Worm (Caenorhabditis elegans) whole organism, midembryonic: ENCODE results near the gene myo-6.

Experiments
- T22C8.4 ChIP-seq: fragments of 200-800 bp; sonication (Bioruptor generic); IDR thresholded peaks from 2 replicates; pipeline ENCODE4 v1.3.6; 2022; ENCODE audit warnings: missing genetic modification characterization, missing compliant biosample characterization
- cog-1 ChIP-seq: sonication (generic microtip); optimal IDR thresholded peaks from 2 replicates; lab custom pipeline; 2016; ENCODE audit warnings: missing genetic modification characterization, missing compliant biosample characterization
- flt-1 ChIP-seq: fragments of 200-800 bp; sonication (Bioruptor generic); IDR thresholded peaks from 2 replicates; pipeline ENCODE4 v1.3.6; 2022; ENCODE audit warnings: missing genetic modification characterization, missing compliant biosample characterization
- klf-2 ChIP-seq: fragments of 200-800 bp; sonication (Bioruptor generic); conservative IDR thresholded peaks from 2 replicates; pipeline ENCODE4 v1.3.6; 2022; ENCODE audit warnings: missing genetic modification reagents, missing genetic modification characterization, missing compliant biosample characterization
- med-1 ChIP-seq: sonication (generic microtip); optimal IDR thresholded peaks from 2 replicates; lab custom pipeline; 2017; ENCODE audit warnings: missing genetic modification characterization, mild to moderate bottlenecking, missing compliant biosample characterization, antibody characterized with exemption, missing genetic modification reagents; ENCODE audit not compliant: insufficient read depth
- ref-1 ChIP-seq: fragments of 200-800 bp; sonication (Bioruptor generic); conservative IDR thresholded peaks from 2 replicates; pipeline ENCODE4 v1.3.6; 2022; ENCODE audit warnings: missing genetic modification reagents, missing genetic modification characterization, missing compliant biosample characterization
- tab-1 ChIP-seq: fragments of 200-800 bp; sonication (Bioruptor generic); IDR thresholded peaks from 2 replicates; pipeline ENCODE4 v1.3.6; 2022; ENCODE audit warnings: missing genetic modification characterization, missing compliant biosample characterization
- ztf-23 ChIP-seq: fragments of 200-800 bp; sonication (Bioruptor generic); IDR thresholded peaks from 2 replicates; pipeline ENCODE4 v1.3.6; 2022; ENCODE audit warnings: missing genetic modification reagents, missing genetic modification characterization, missing compliant biosample characterization
- ztf-29 ChIP-seq: fragments of 200-800 bp; sonication (Bioruptor generic); IDR thresholded peaks from 2 replicates; pipeline ENCODE4 v1.3.6; 2022; ENCODE audit warnings: missing genetic modification reagents, missing genetic modification characterization, missing compliant biosample characterization

The myo-6 gene

ce11 chrIII:13462138-13462634, 52.6 kb downstream of the myo-6 start, which contains the start of the genes abcf-2 and T27E9.2:
TSS of gene abcf-2 (minus strand) at chrIII:13462238.
TSS of gene T27E9.2 (minus strand) at chrIII:13462584.
- TF ChIP-seq ztf-23 (GFP tag; lab: Robert Waterston, UW) (no peak), klf-2 (no peak)

- TF ChIP-seq cog-1 (tag; lab: Kevin White, UChicago) = no peak
- TF ChIP-seq ztf-23 (GFP tag; lab: Robert Waterston, UW) = peak; percentile 85
- TF ChIP-seq ztf-29 = 0 out of 2 replicates have a peak, but pooled peaks have one; percentile 28
- TF ChIP-seq flt-1 (GFP tag; lab: Robert Waterston, UW) = peak; percentile 85
- TF ChIP-seq tab-1 (GFP tag; lab: Robert Waterston, UW) = no peak
- peak; percentile 39 for TF ChIP-seq T22C8.4 (GFP tag; lab: Robert Waterston, UW)
- peak; percentile 58; the same call in 1 of the 2 replicates for TF ChIP-seq klf-2
Observed at ce11 chrIII:13462965-13463783, 53.6 kb downstream of the myo-6 start, which contains the start of gene ant-1.1. TSS of gene ant-1.1 (plus strand) at chrIII:13463163.

ce11 chrIII:13464493-13465362, 55.1 kb downstream of the myo-6 start, which contains the start of gene kel-3:
TSS of gene kel-3 (plus strand) at chrIII:13464820.
- TF ChIP-seq ref-1 = no peak
- TF ChIP-seq ztf-29 = no peak
- TF ChIP-seq cog-1 (tag; lab: Kevin White, UChicago) = no peak
- TF ChIP-seq flt-1 (GFP tag; lab: Robert Waterston, UW) = no peak
- TF ChIP-seq med-1 (GFP tag; lab: Kevin White, UChicago) = no peak
- TF ChIP-seq T22C8.4 (GFP tag; lab: Robert Waterston, UW) = no peak
- TF ChIP-seq ztf-23 (GFP tag; lab: Robert Waterston, UW) = no peak
- TF ChIP-seq klf-2 = no peak
- no peak for TF ChIP-seq tab-1 (GFP tag; lab: Robert Waterston, UW)

DNA sequence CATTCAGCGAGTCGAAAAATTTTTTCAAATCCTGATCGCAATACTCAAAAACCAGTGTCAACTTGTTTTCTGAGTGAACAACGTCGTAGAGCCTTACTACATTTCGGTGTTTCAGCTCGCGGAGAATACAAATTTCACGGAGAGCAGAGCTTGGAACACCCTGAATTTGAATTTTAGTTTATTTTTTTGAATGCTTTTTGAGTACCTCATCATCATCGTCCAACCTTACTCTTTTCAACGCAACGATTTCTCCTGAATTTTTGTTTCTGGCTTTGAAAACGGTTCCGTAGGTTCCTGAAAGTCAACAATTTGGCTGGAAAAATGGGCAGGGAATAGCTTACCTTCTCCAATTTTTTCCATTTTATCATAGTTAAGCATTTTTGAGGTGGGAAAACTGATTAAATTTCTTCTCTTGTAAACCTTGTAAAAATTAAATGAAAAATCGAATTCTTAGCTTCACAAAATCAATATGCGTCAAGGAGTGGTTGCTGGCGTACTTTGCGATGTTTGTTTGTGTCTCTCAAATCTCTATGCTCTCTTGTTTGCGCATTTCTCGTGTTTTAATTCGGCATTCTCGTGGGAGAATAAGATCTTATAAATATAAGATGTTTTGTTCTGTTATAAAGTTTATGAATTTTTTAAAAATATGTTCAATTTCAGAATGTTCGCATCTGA, 56.5 kb downstream of the myo-6 start, which contains the start of gene cdk-5:
TSS of gene cdk-5 (minus strand) at position 425 of the 675 bp plus-strand sequence.
- TF ChIP-seq ztf-23 (GFP tag; lab: Robert Waterston, UW) (0 out of 2 replicates have a peak, but pooled peaks have one; percentile 6), klf-2 (no peak)

DNA sequence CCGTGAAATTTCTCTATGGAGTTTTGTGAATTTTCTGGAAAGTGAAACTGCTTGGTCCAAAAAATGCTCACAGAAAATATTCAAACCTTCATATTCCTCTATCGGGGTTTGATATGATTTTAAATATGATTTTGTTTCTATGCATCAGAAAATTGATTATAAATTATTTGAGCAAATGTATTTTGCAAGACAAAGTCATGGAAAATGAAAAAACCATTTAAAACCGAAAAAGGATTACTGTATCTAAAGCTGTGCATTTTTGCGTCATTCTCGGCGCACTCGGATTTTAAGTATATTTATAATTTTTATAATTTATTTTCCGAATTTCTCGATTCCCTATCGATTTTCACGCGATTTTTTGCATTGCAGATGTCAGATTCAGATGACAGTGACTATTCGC, 61.9 kb downstream of the myo-6 start, which contains the start of gene pssy-2:
TSS of gene pssy-2 (plus strand) at position 301 of the 400 bp plus-strand sequence.
- TF ChIP-seq ztf-29 (no peak), tab-1 (GFP tag; lab: Robert Waterston, UW) (no peak), klf-2 (no peak), med-1 (GFP tag; lab: Kevin White, UChicago) (no peak), flt-1 (GFP tag; lab: Robert Waterston, UW) (no peak), T22C8.4 (GFP tag; lab: Robert Waterston, UW) (no peak), ztf-23 (GFP tag; lab: Robert Waterston, UW) (no peak), cog-1 (tag; lab: Kevin White, UChicago) (no peak)
